Worm (Caenorhabditis elegans): Measurements from ENCODE around the gene C04E6.8.

Gene C04E6.8

ce11 chrV:5912426-5912825 lies 28.8 kb upstream of the C04E6.8 start, which contains the start of gene C04E6.13:
Gene C04E6.13, plus strand, starts transcription at chrV:5912726.
- TF ChIP-seq ama-1 (optimal IDR thresholded peaks at IDR 0.05) (no peak), ceh-13 (GFP tag; optimal IDR thresholded peaks at IDR 0.05) (no peak), aly-1 (tag; optimal IDR thresholded peaks at IDR 0.05) (no peak), F13C5.2 (tag; optimal IDR thresholded peaks at IDR 0.05) (no peak), tbx-37 (GFP tag; conservative IDR thresholded peaks at IDR 0.05) (no peak), ets-7 (tag; optimal IDR thresholded peaks at IDR 0.05) (no peak), tbx-11 (GFP tag; IDR thresholded peaks at IDR 0.05) (no peak)

DNA sequence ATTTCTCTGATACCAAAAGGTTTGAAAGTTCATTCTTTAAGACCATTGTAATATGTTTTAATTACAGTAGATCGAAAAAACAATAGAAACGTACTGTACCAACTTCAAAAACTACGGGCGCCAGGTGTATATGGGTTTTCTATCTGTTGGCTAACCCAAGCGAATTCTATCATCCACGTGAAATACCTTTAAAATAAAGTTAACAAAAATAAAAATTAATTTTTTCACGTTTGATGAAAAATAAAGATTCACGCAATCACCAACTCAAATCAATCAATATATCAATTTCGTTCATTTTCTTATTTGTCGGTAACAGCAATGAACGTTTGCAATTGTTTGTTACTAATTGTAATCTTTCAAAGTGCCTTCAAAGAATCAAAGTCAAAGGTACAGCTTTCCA lies 23.5 kb upstream of the C04E6.8 start, which contains the start of gene C04E6.4:
TSS of gene C04E6.4 (plus strand) at position 301 of the 400 bp plus-strand sequence.
- TF ChIP-seq tbx-11 (GFP tag; IDR thresholded peaks at IDR 0.05) (no peak), tra-4 (tag; optimal IDR thresholded peaks at IDR 0.05) (no peak), ets-7 (tag; optimal IDR thresholded peaks at IDR 0.05) (no peak), pes-1 (GFP tag; IDR thresholded peaks at IDR 0.05) (no peak), scrt-1 (GFP tag; IDR thresholded peaks at IDR 0.05) (no peak), B0310.2 (tag; optimal IDR thresholded peaks at IDR 0.05) (no peak), flt-1 (GFP tag; IDR thresholded peaks at IDR 0.05) (no peak), ceh-36 (tag; optimal IDR thresholded peaks at IDR 0.05) (no peak), hnd-1 (tag; optimal IDR thresholded peaks at IDR 0.05) (no peak), hmg-4 (GFP tag; optimal IDR thresholded peaks at IDR 0.05) (no peak), ceh-13 (GFP tag; optimal IDR thresholded peaks at IDR 0.05) (no peak), F13C5.2 (tag; optimal IDR thresholded peaks at IDR 0.05) (no peak), tbx-37 (GFP tag; conservative IDR thresholded peaks at IDR 0.05) (no peak), sea-1 (GFP tag; conservative IDR thresholded peaks at IDR 0.05) (no peak), hmbx-1 (tag; optimal IDR thresholded peaks at IDR 0.05) (no peak), aly-1 (tag; optimal IDR thresholded peaks at IDR 0.05) (no peak), ama-1 (optimal IDR thresholded peaks at IDR 0.05) (no peak)

DNA sequence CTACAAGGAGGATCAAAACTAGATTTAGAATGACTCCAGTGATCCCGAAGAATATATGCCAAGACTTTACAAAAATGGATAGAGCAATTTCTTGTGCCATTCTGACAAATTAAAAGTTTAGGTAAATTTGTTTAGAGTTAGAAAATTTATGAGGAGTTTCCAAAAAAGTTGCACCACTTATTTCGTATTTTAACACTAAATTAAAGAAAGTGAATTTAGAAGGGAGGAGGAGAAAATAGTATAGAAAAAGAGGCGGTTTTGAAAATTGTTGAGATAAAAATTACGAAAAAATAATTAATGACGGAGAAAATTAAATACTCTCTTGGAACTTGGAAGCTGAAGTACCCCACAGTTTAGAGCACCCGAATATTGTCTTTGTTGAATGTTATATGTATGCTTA lies 22.6 kb upstream of the C04E6.8 start, which contains the start of gene srd-15:
TSS of gene srd-15 (minus strand) at position 101 of the 400 bp plus-strand sequence.
- TF ChIP-seq scrt-1 (GFP tag; IDR thresholded peaks at IDR 0.05) = no peak
- TF ChIP-seq hnd-1 (tag; optimal IDR thresholded peaks at IDR 0.05) = no peak
- TF ChIP-seq sea-1 (GFP tag; conservative IDR thresholded peaks at IDR 0.05) = no peak
- TF ChIP-seq aly-1 (tag; optimal IDR thresholded peaks at IDR 0.05) = no peak
- no peak for TF ChIP-seq F13C5.2 (tag; optimal IDR thresholded peaks at IDR 0.05)

- TF ChIP-seq flt-1 (GFP tag; IDR thresholded peaks at IDR 0.05) = no peak
- no peak for TF ChIP-seq pes-1 (GFP tag; IDR thresholded peaks at IDR 0.05)
- TF ChIP-seq hnd-1 (tag; optimal IDR thresholded peaks at IDR 0.05) = no peak
- no peak for TF ChIP-seq hmg-4 (GFP tag; optimal IDR thresholded peaks at IDR 0.05)
- no peak for TF ChIP-seq tra-4 (tag; optimal IDR thresholded peaks at IDR 0.05)
- no peak for TF ChIP-seq aly-1 (tag; optimal IDR thresholded peaks at IDR 0.05)
- TF ChIP-seq hmbx-1 (tag; optimal IDR thresholded peaks at IDR 0.05) = no peak
- TF ChIP-seq ets-7 (tag; optimal IDR thresholded peaks at IDR 0.05) = no peak
- no peak for TF ChIP-seq ama-1 (optimal IDR thresholded peaks at IDR 0.05)
- no peak for TF ChIP-seq ceh-13 (GFP tag; optimal IDR thresholded peaks at IDR 0.05)
- TF ChIP-seq scrt-1 (GFP tag; IDR thresholded peaks at IDR 0.05) = no peak
- TF ChIP-seq ceh-36 (tag; optimal IDR thresholded peaks at IDR 0.05) = no peak
- TF ChIP-seq B0310.2 (tag; optimal IDR thresholded peaks at IDR 0.05) = no peak
- TF ChIP-seq tbx-37 (GFP tag; conservative IDR thresholded peaks at IDR 0.05) = no peak
- no peak for TF ChIP-seq sea-1 (GFP tag; conservative IDR thresholded peaks at IDR 0.05)
- no peak for TF ChIP-seq F13C5.2 (tag; optimal IDR thresholded peaks at IDR 0.05)
- TF ChIP-seq tbx-11 (GFP tag; IDR thresholded peaks at IDR 0.05) = no peak
Measured at ce11 chrV:5901833-5902232, 18.2 kb upstream of the C04E6.8 start, which contains the start of gene C04E6.5. Gene C04E6.5, plus strand, starts transcription at chrV:5902133.

- TF ChIP-seq F13C5.2 (tag; optimal IDR thresholded peaks at IDR 0.05) (no peak), hmbx-1 (tag; optimal IDR thresholded peaks at IDR 0.05) (no peak), B0310.2 (tag; optimal IDR thresholded peaks at IDR 0.05) (no peak), ama-1 (optimal IDR thresholded peaks at IDR 0.05) (no peak), ceh-36 (tag; optimal IDR thresholded peaks at IDR 0.05) (no peak), ceh-13 (GFP tag; optimal IDR thresholded peaks at IDR 0.05) (no peak), hmg-4 (GFP tag; optimal IDR thresholded peaks at IDR 0.05) (no peak), aly-1 (tag; optimal IDR thresholded peaks at IDR 0.05) (no peak), tra-4 (tag; optimal IDR thresholded peaks at IDR 0.05) (no peak), tbx-37 (GFP tag; conservative IDR thresholded peaks at IDR 0.05) (no peak), pes-1 (GFP tag; IDR thresholded peaks at IDR 0.05) (no peak)
Measured at ce11 chrV:5899940-5900339, 16.3 kb upstream of the C04E6.8 start, which contains the start of gene srd-16. Gene srd-16, minus strand, starts transcription at chrV:5900040.

DNA sequence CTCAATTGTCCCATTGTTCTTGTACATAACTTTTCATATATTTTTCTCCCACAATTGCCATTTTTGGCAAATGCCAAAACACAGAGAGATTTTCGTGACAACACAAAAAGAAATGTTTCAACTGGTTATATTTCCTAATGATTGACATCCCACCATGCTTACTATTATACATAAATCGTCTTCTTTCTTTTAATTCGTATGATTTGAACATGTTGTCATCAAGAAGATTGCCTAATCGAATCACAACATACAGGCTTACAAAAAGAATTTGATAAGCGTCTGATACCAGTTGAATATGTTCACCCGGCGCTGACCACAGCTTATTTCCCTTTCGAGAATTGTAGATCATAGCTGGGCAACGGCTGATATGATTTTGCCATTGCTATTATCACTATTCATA lies 11.4 kb upstream of the C04E6.8 start, which contains the start of gene grd-9:
TSS of gene grd-9 (plus strand) at position 301 of the 400 bp plus-strand sequence.
- TF ChIP-seq ama-1 (optimal IDR thresholded peaks at IDR 0.05) (no peak), aly-1 (tag; optimal IDR thresholded peaks at IDR 0.05) (no peak), sea-1 (GFP tag; conservative IDR thresholded peaks at IDR 0.05) (no peak), pes-1 (GFP tag; IDR thresholded peaks at IDR 0.05) (no peak), ceh-13 (GFP tag; optimal IDR thresholded peaks at IDR 0.05) (no peak), tra-4 (tag; optimal IDR thresholded peaks at IDR 0.05) (no peak), tbx-11 (GFP tag; IDR thresholded peaks at IDR 0.05) (no peak), scrt-1 (GFP tag; IDR thresholded peaks at IDR 0.05) (no peak), ceh-36 (tag; optimal IDR thresholded peaks at IDR 0.05) (no peak), B0310.2 (tag; optimal IDR thresholded peaks at IDR 0.05) (no peak), hnd-1 (tag; optimal IDR thresholded peaks at IDR 0.05) (no peak), flt-1 (GFP tag; IDR thresholded peaks at IDR 0.05) (no peak)

DNA sequence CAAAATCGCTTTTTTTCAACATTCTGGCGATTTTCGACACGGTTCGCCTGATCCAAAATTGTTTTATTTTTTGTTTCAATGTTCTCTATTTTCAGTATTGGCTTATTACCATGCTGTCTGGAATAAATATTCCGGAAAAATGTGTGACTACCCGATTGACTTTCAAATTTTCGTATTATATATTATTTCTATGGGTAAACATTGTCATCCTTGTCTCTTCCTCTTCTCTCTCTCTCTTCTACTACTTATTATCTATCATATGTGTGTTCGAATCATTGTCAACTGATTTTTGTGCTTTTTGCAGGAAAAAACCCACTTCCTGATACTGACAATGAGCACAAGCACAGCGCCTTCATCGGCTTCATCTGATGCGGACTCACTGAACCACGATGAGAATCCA lies 9.4 kb upstream of the C04E6.8 start, which contains the start of gene C04E6.7:
TSS of gene C04E6.7 (plus strand) at position 301 of the 400 bp plus-strand sequence.
- TF ChIP-seq sea-1 (GFP tag; conservative IDR thresholded peaks at IDR 0.05) = no peak
- no peak for TF ChIP-seq B0310.2 (tag; optimal IDR thresholded peaks at IDR 0.05)
- no peak for TF ChIP-seq F13C5.2 (tag; optimal IDR thresholded peaks at IDR 0.05)
- no peak for TF ChIP-seq hmbx-1 (tag; optimal IDR thresholded peaks at IDR 0.05)
- no peak for TF ChIP-seq hmg-4 (GFP tag; optimal IDR thresholded peaks at IDR 0.05)
- TF ChIP-seq flt-1 (GFP tag; IDR thresholded peaks at IDR 0.05) = no peak
- TF ChIP-seq scrt-1 (GFP tag; IDR thresholded peaks at IDR 0.05) = no peak
- TF ChIP-seq tra-4 (tag; optimal IDR thresholded peaks at IDR 0.05) = no peak
- no peak for TF ChIP-seq hnd-1 (tag; optimal IDR thresholded peaks at IDR 0.05)
- no peak for TF ChIP-seq tbx-37 (GFP tag; conservative IDR thresholded peaks at IDR 0.05)
- TF ChIP-seq tbx-11 (GFP tag; IDR thresholded peaks at IDR 0.05) = no peak
- no peak for TF ChIP-seq ets-7 (tag; optimal IDR thresholded peaks at IDR 0.05)
- no peak for TF ChIP-seq ceh-13 (GFP tag; optimal IDR thresholded peaks at IDR 0.05)
- no peak for TF ChIP-seq ama-1 (optimal IDR thresholded peaks at IDR 0.05)
- no peak for TF ChIP-seq aly-1 (tag; optimal IDR thresholded peaks at IDR 0.05)
- no peak for TF ChIP-seq ceh-36 (tag; optimal IDR thresholded peaks at IDR 0.05)
- no peak for TF ChIP-seq pes-1 (GFP tag; IDR thresholded peaks at IDR 0.05)
